Worm (Caenorhabditis elegans) whole organism, L3 larva: ENCODE measurements around the gene C55A6.1.
"Not testable (repeated sequence)": the region's sequence is repeated elsewhere in the genome, so short reads cannot be mapped to it uniquely, and the experiment has no call there.

Experiments
- R02D3.7 ChIP-seq: fragments of 150-350 bp; optimal IDR thresholded peaks from 2 replicates; lab custom pipeline; 2014; ENCODE audit warnings: missing biosample characterization, missing genetic modification characterization
- ama-1 ChIP-seq: fragments of 150-350 bp; optimal IDR thresholded peaks from 2 replicates; lab custom pipeline; 2018
- ceh-28 ChIP-seq: fragments of 150-350 bp; optimal IDR thresholded peaks from 2 replicates; lab custom pipeline; 2014; ENCODE audit warnings: missing biosample characterization, missing genetic modification reagents, missing genetic modification characterization
- ceh-9 ChIP-seq: sonication (generic microtip); optimal IDR thresholded peaks from 2 replicates; lab custom pipeline; 2018; ENCODE audit warnings: missing biosample characterization, missing genetic modification characterization
- egl-27 ChIP-seq: sonication (generic microtip); optimal IDR thresholded peaks from 4 replicates; lab custom pipeline; 2017; ENCODE audit warnings: missing biosample characterization, missing genetic modification reagents, missing genetic modification characterization
- egl-5 ChIP-seq: fragments of 150-350 bp; optimal IDR thresholded peaks from 2 replicates; lab custom pipeline; 2017; ENCODE audit warnings: missing biosample characterization, missing genetic modification reagents, missing genetic modification characterization, inconsistent platforms
- elt-1 ChIP-seq: fragments of 150-350 bp; optimal IDR thresholded peaks from 2 replicates; lab custom pipeline; 2014; ENCODE audit warnings: missing biosample characterization, missing genetic modification characterization
- elt-3 ChIP-seq, 3 experiments: fragments of 150-350 bp in 1 of 3; sonication (generic microtip) in 2 of 3; optimal IDR thresholded peaks; 2 replicates in 2 of 3; 4 replicates in 1 of 3; lab custom pipeline; 2014 to 2017; ENCODE audit warnings: missing biosample characterization in 3 of 3, missing genetic modification characterization in 3 of 3
- fkh-10 ChIP-seq: sonication (generic microtip); optimal IDR thresholded peaks from 2 replicates; lab custom pipeline; 2017; ENCODE audit warnings: missing biosample characterization, missing genetic modification reagents, missing genetic modification characterization
- fkh-2 ChIP-seq: fragments of 150-350 bp; optimal IDR thresholded peaks from 2 replicates; lab custom pipeline; 2014; ENCODE audit warnings: missing biosample characterization, missing genetic modification reagents, missing genetic modification characterization
- fos-1 ChIP-seq: fragments of 150-350 bp; optimal IDR thresholded peaks from 2 replicates; lab custom pipeline; 2014; ENCODE audit warnings: missing biosample characterization, missing genetic modification characterization
- hmg-11 ChIP-seq: sonication (generic microtip); optimal IDR thresholded peaks from 2 replicates; lab custom pipeline; 2016; ENCODE audit warnings: missing genetic modification characterization, missing compliant biosample characterization
- jun-1 ChIP-seq: fragments of 150-350 bp; optimal IDR thresholded peaks from 2 replicates; lab custom pipeline; 2014; ENCODE audit warnings: missing biosample characterization, missing genetic modification reagents, missing genetic modification characterization
- lin-15B ChIP-seq: fragments of 150-350 bp; optimal IDR thresholded peaks from 2 replicates; lab custom pipeline; 2014; ENCODE audit warnings: missing biosample characterization, missing genetic modification characterization
- lsy-12 ChIP-seq: sonication (generic microtip); optimal IDR thresholded peaks from 2 replicates; lab custom pipeline; 2016; ENCODE audit warnings: mild to moderate bottlenecking, missing genetic modification characterization, missing compliant biosample characterization
- mml-1 ChIP-seq: fragments of 150-350 bp; sonication (generic microtip); optimal IDR thresholded peaks from 3 replicates; lab custom pipeline; 2014; ENCODE audit warnings: missing biosample characterization, missing genetic modification characterization
- nhr-237 ChIP-seq: fragments of 150-350 bp; optimal IDR thresholded peaks from 2 replicates; lab custom pipeline; 2014; ENCODE audit warnings: missing biosample characterization, missing genetic modification characterization
- nhr-25 ChIP-seq: sonication (generic microtip); optimal IDR thresholded peaks from 2 replicates; lab custom pipeline; 2017; ENCODE audit warnings: missing biosample characterization, missing genetic modification characterization
- nhr-28 ChIP-seq: fragments of 150-350 bp; optimal IDR thresholded peaks from 2 replicates; lab custom pipeline; 2014; ENCODE audit warnings: missing biosample characterization, missing genetic modification characterization
- nhr-67 ChIP-seq: fragments of 150-350 bp; optimal IDR thresholded peaks from 2 replicates; lab custom pipeline; 2014; ENCODE audit warnings: missing biosample characterization, missing genetic modification characterization
- nhr-76 ChIP-seq: fragments of 150-350 bp; sonication (generic microtip); optimal IDR thresholded peaks from 5 replicates; lab custom pipeline; 2014; ENCODE audit warnings: missing biosample characterization, missing genetic modification characterization
- pha-4 ChIP-seq: fragments of 150-350 bp; optimal IDR thresholded peaks from 2 replicates; lab custom pipeline; 2014; ENCODE audit warnings: missing biosample characterization, missing genetic modification reagents, missing genetic modification characterization
- pqm-1 ChIP-seq: fragments of 150-350 bp; optimal IDR thresholded peaks from 2 replicates; lab custom pipeline; 2017; ENCODE audit warnings: missing biosample characterization, missing genetic modification characterization, inconsistent platforms
- sea-2 ChIP-seq: fragments of 150-350 bp; sonication (generic microtip); optimal IDR thresholded peaks from 4 replicates; lab custom pipeline; 2014; ENCODE audit warnings: missing biosample characterization, missing genetic modification reagents, missing genetic modification characterization
- skn-1 ChIP-seq: fragments of 150-350 bp; optimal IDR thresholded peaks from 2 replicates; lab custom pipeline; 2014; ENCODE audit warnings: missing biosample characterization, missing genetic modification characterization
- snpc-4 ChIP-seq: fragments of 150-350 bp; optimal IDR thresholded peaks from 2 replicates; lab custom pipeline; 2014; ENCODE audit warnings: missing biosample characterization, missing genetic modification characterization
- tbx-2 ChIP-seq: sonication (generic microtip); optimal IDR thresholded peaks from 2 replicates; lab custom pipeline; 2016; ENCODE audit warnings: mild to moderate bottlenecking, missing genetic modification characterization, missing compliant biosample characterization
- unc-39 ChIP-seq: sonication (generic microtip); optimal IDR thresholded peaks from 4 replicates; lab custom pipeline; 2017; ENCODE audit warnings: missing biosample characterization, missing genetic modification characterization
- unc-62 ChIP-seq: fragments of 150-350 bp; sonication (generic microtip); optimal IDR thresholded peaks from 4 replicates; lab custom pipeline; 2014; ENCODE audit warnings: missing biosample characterization, missing genetic modification reagents, missing genetic modification characterization
- zag-1 ChIP-seq: fragments of 150-350 bp; optimal IDR thresholded peaks from 2 replicates; lab custom pipeline; 2014; ENCODE audit warnings: missing biosample characterization, missing genetic modification characterization
- ztf-4 ChIP-seq: fragments of 150-350 bp; optimal IDR thresholded peaks from 2 replicates; lab custom pipeline; 2014; ENCODE audit warnings: missing biosample characterization, missing genetic modification characterization

The C55A6.1 gene

ce11 chrV:11486680-11487079 lies 18.1 kb downstream of the C55A6.1 start, which contains the start of gene T11F9.10:
TSS of gene T11F9.10 (plus strand) at chrV:11486980.
- TF ChIP-seq snpc-4 (tag; lab: Kevin White, UChicago) (no peak), egl-5 (tag; lab: Kevin White, UChicago) (no peak), unc-39 (tag; lab: Kevin White, UChicago) (no peak), elt-3 (tag; optimal IDR thresholded peaks at IDR 0.05; lab: Kevin White, UChicago) (no peak)

ce11 chrV:11485558-11485957 lies 19.2 kb downstream of the C55A6.1 start, which contains the start of gene srh-1:
TSS of gene srh-1 (plus strand) at chrV:11485858.
- TF ChIP-seq elt-1 (tag; lab: Kevin White, UChicago) (no peak), zag-1 (tag; lab: Kevin White, UChicago) (no peak), egl-27 (tag; lab: Kevin White, UChicago) (no peak), ceh-28 (no peak), tbx-2 (tag; lab: Kevin White, UChicago) (no peak), lin-15B (tag; lab: Kevin White, UChicago) (no peak), jun-1 (no peak), ztf-4 (no peak), ama-1 (no peak)

- TF ChIP-seq nhr-67 = no peak
- no peak for TF ChIP-seq lin-15B (tag; lab: Kevin White, UChicago)
- TF ChIP-seq nhr-25 (tag; lab: Kevin White, UChicago) = no peak
- no peak for TF ChIP-seq fos-1 (tag; lab: Kevin White, UChicago)
- no peak for TF ChIP-seq egl-5 (tag; lab: Kevin White, UChicago)
- no peak for TF ChIP-seq egl-27 (tag; lab: Kevin White, UChicago)
Measured at ce11 chrV:11484404-11484803, 20.4 kb downstream of the C55A6.1 start.

ce11 chrV:11483580-11484092 lies 21.1 kb downstream of the C55A6.1 start, which contains the start of gene col-157:
TSS of gene col-157 (plus strand) at chrV:11484042.
- not testable (repeated sequence) for TF ChIP-seq egl-5 (tag; lab: Kevin White, UChicago); fos-1 (tag; lab: Kevin White, UChicago); fkh-10 (GFP tag; lab: Kevin White, UChicago)

ce11 chrV:11480734-11481133 lies 24.0 kb downstream of the C55A6.1 start, which contains the start of gene T11F9.14:
TSS of gene T11F9.14 (minus strand) at chrV:11480834.
- not testable (repeated sequence) for TF ChIP-seq pqm-1, egl-27, skn-1 (tag; lab: Kevin White, UChicago)

- TF ChIP-seq lsy-12 (tag; lab: Kevin White, UChicago) (no peak), sea-2 (GFP tag; lab: Kevin White, UChicago) (no peak), unc-62 (GFP tag; lab: Kevin White, UChicago) (no peak), pqm-1 (tag; lab: Kevin White, UChicago) (no peak), mml-1 (tag; lab: Kevin White, UChicago) (no peak), nhr-28 (tag; lab: Kevin White, UChicago) (no peak), nhr-76 (no peak), hmg-11 (no peak), ama-1 (no peak), snpc-4 (tag; lab: Kevin White, UChicago) (no peak), fkh-2 (tag; lab: Kevin White, UChicago) (no peak), nhr-237 (tag; lab: Kevin White, UChicago) (no peak), pha-4 (tag; lab: Kevin White, UChicago) (no peak)
- TF ChIP-seq, all 47 proteins: peak for 0
Measured at ce11 chrV:11479406-11479805, 25.4 kb downstream of the C55A6.1 start, which contains the start of gene T11F9.22. TSS of gene T11F9.22 (plus strand) at chrV:11479706.

ce11 chrV:11475638-11476037 lies 29.1 kb downstream of the C55A6.1 start, which contains the start of gene T11F9.7:
TSS of gene T11F9.7 (plus strand) at chrV:11475938.
- not testable (repeated sequence) for TF ChIP-seq R02D3.7 (tag; lab: Kevin White, UChicago); nhr-76; ceh-9 (tag; lab: Kevin White, UChicago)
